Fruit fly (Drosophila melanogaster): Measurements from ENCODE around the gene Best4.

DNA sequence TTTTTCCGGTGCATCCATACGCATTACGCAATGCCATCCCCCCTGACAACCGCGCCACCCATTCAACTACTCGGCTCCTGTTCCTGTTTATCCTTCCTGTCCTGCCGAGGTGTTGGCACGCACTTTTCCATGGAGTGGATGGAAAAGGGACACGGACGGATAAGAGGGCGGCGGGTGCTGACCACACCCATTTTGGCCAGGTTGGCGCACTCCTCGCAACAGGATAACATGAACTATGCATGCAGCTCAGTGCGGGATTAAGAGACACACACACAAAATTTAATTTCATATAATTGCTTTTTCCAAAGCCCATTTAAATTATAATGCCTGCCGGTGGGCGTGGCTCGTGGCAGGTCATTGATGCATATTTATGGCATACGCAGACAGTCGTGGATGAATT lies 46.2 kb downstream of the Best4 start:
- TF ChIP-seq CG15710 (tag; optimal IDR thresholded peaks at IDR 0.05) = no peak
- no peak for TF ChIP-seq CG12605 (GFP tag; IDR thresholded peaks at IDR 0.05)
- TF ChIP-seq CG13204 (GFP tag; optimal IDR thresholded peaks at IDR 0.05) = no peak
- no peak for TF ChIP-seq EcR (GFP tag; optimal IDR thresholded peaks at IDR 0.05)
- TF ChIP-seq gl (tag; optimal IDR thresholded peaks at IDR 0.05) = no peak
- TF ChIP-seq CG32121 (GFP tag; IDR thresholded peaks at IDR 0.05) = no peak
- no peak for TF ChIP-seq CG8301 (tag; optimal IDR thresholded peaks at IDR 0.05)
